Fruit fly (Drosophila melanogaster) whole organism, pupa: ENCODE results near the gene CG33946.

Source experiments
- CG10348 ChIP-seq: fragments of 200-800 bp; sonication (Bioruptor generic); IDR thresholded peaks from 2 replicates; pipeline ENCODE4 v1.3.6; 2022; ENCODE audit warnings: missing biosample characterization, missing genetic modification characterization
- CG12605 ChIP-seq: fragments of 200-800 bp; sonication (Bioruptor generic); IDR thresholded peaks from 2 replicates; pipeline ENCODE4 v1.3.6; 2022; ENCODE audit warnings: missing biosample characterization, missing genetic modification characterization
- CG13204 ChIP-seq: fragments of 200-800 bp; sonication (Bioruptor generic); optimal IDR thresholded peaks from 2 replicates; lab custom pipeline; 2018; ENCODE audit warnings: missing biosample characterization, mild to moderate bottlenecking, missing genetic modification characterization, moderate library complexity
- CG14655 ChIP-seq: fragments of 200-800 bp; sonication (Bioruptor generic); optimal IDR thresholded peaks from 3 replicates; lab custom pipeline; 2017; ENCODE audit warnings: mild to moderate bottlenecking, missing biosample characterization, missing genetic modification reagents, missing genetic modification characterization
- CG15710 ChIP-seq: fragments of 200-800 bp; sonication (Bioruptor generic); optimal IDR thresholded peaks from 2 replicates; lab custom pipeline; 2018; ENCODE audit warnings: missing biosample characterization, mild to moderate bottlenecking, missing genetic modification characterization, moderate library complexity
- CG17806 ChIP-seq: fragments of 200-800 bp; sonication (Bioruptor generic); optimal IDR thresholded peaks from 2 replicates; lab custom pipeline; 2018; ENCODE audit warnings: missing biosample characterization, mild to moderate bottlenecking, missing genetic modification characterization, moderate library complexity
- CG32121 ChIP-seq: fragments of 200-800 bp; sonication (Bioruptor generic); IDR thresholded peaks from 2 replicates; pipeline ENCODE4 v1.3.6; 2022; ENCODE audit warnings: missing biosample characterization, missing genetic modification characterization
- CG34367 ChIP-seq: fragments of 200-800 bp; sonication (Bioruptor generic); optimal IDR thresholded peaks from 2 replicates; lab custom pipeline; 2018; ENCODE audit warnings: missing biosample characterization, mild to moderate bottlenecking, missing genetic modification characterization
- CG4496 ChIP-seq: fragments of 200-800 bp; sonication (Bioruptor generic); IDR thresholded peaks from 3 replicates; pipeline ENCODE4 v1.3.6; 2022; ENCODE audit warnings: missing biosample characterization, missing genetic modification characterization
- CG8159 ChIP-seq: fragments of 200-800 bp; sonication (Bioruptor generic); optimal IDR thresholded peaks from 3 replicates; lab custom pipeline; 2018; ENCODE audit warnings: missing biosample characterization, mild to moderate bottlenecking, missing genetic modification characterization, moderate library complexity
- CG8301 ChIP-seq: fragments of 200-800 bp; sonication (Bioruptor generic); optimal IDR thresholded peaks from 2 replicates; lab custom pipeline; 2018; ENCODE audit warnings: missing biosample characterization, mild to moderate bottlenecking, missing genetic modification characterization
- CG9948 ChIP-seq: fragments of 200-800 bp; sonication (Bioruptor generic); optimal IDR thresholded peaks from 2 replicates; lab custom pipeline; 2018; ENCODE audit warnings: missing biosample characterization, mild to moderate bottlenecking, missing genetic modification characterization, moderate library complexity
- D1 ChIP-seq: fragments of 200-800 bp; sonication (Bioruptor generic); optimal IDR thresholded peaks from 2 replicates; lab custom pipeline; 2018; ENCODE audit warnings: missing biosample characterization, mild to moderate bottlenecking, missing genetic modification characterization, moderate library complexity
- EcR ChIP-seq: fragments of 200-800 bp; sonication (Bioruptor generic); optimal IDR thresholded peaks from 3 replicates; lab custom pipeline; 2019; ENCODE audit warnings: missing biosample characterization, missing genetic modification characterization, mild to moderate bottlenecking, moderate library complexity, missing genetic modification reagents
- Ets98B ChIP-seq: fragments of 200-800 bp; sonication (Bioruptor generic); IDR thresholded peaks from 2 replicates; pipeline ENCODE4 v1.3.6; 2022; ENCODE audit warnings: missing biosample characterization, missing genetic modification characterization
- Pif1A ChIP-seq: fragments of 200-800 bp; sonication (Bioruptor generic); optimal IDR thresholded peaks from 3 replicates; lab custom pipeline; 2016; ENCODE audit warnings: missing biosample characterization, missing genetic modification characterization
- Pif1B ChIP-seq: fragments of 200-800 bp; sonication (Bioruptor generic); optimal IDR thresholded peaks from 3 replicates; lab custom pipeline; 2016; ENCODE audit warnings: missing biosample characterization, missing genetic modification characterization
- Snoo ChIP-seq: fragments of 200-800 bp; sonication (Bioruptor generic); optimal IDR thresholded peaks from 3 replicates; lab custom pipeline; 2017; ENCODE audit warnings: missing biosample characterization, mild to moderate bottlenecking, missing genetic modification characterization, inconsistent platforms
- fd96Ca ChIP-seq: fragments of 200-800 bp; sonication (Bioruptor generic); IDR thresholded peaks from 3 replicates; pipeline ENCODE4 v1.3.6; 2022; ENCODE audit warnings: missing biosample characterization, missing genetic modification characterization
- gl ChIP-seq: fragments of 200-800 bp; sonication (Bioruptor generic); optimal IDR thresholded peaks from 2 replicates; lab custom pipeline; 2018; ENCODE audit warnings: missing biosample characterization, mild to moderate bottlenecking, missing genetic modification characterization
- rn ChIP-seq: fragments of 200-800 bp; sonication (Bioruptor generic); IDR thresholded peaks from 2 replicates; pipeline ENCODE4 v1.3.6; 2022; ENCODE audit warnings: missing biosample characterization, missing genetic modification characterization

CG33946 gene

DNA sequence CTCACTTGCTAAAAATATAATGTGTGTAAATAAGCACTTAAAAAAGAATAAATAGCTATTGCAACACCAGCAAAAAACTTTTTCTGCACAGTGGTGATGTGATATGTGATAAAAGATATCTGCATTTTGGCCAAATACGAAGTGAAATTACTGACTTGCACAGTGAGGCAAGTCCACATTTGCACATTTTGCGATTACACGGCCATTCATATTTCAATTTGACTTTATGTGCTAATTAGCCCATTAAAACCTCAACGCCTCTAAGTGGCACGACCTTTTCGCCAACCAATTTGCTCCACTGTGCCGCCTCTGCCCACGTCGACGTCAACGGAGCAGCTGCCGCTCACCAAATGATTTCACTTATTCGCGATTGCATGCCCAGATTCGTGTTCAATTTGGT is at the start of gene CG33946:
TSS of gene CG33946 (plus strand) at position 392 of the 400 bp plus-strand sequence.
- TF ChIP-seq CG14655 (GFP tag; lab: Kevin White, UChicago) (peak; percentile 70), CG8159 (tag; lab: Kevin White, UChicago) (no peak), CG13204 (GFP tag; lab: Kevin White, UChicago) (no peak), CG34367 (no peak), EcR (GFP tag; lab: Kevin White, UChicago) (no peak), CG4496 (peak; percentile 86), CG17806 (tag; lab: Kevin White, UChicago) (peak; percentile 35), Pif1B (GFP tag; lab: Kevin White, UChicago) (no peak), CG12605 (GFP tag; lab: Robert Waterston, UW) (peak; percentile 50), fd96Ca (GFP tag; lab: Robert Waterston, UW) (peak; percentile 86), CG9948 (tag; lab: Kevin White, UChicago) (peak; percentile 41), CG10348 (peak; percentile 57; the same call in 1 of the 2 replicates), CG15710 (tag; lab: Kevin White, UChicago) (no peak), Pif1A (GFP tag; lab: Kevin White, UChicago) (no peak), rn (peak; percentile 54), Snoo (tag; lab: Kevin White, UChicago) (peak; percentile 66), CG32121 (GFP tag; lab: Robert Waterston, UW) (peak; percentile 76), D1 (tag; lab: Kevin White, UChicago) (no peak), CG8301 (tag; lab: Kevin White, UChicago) (peak; percentile 63), Ets98B (peak; percentile 55), gl (tag; lab: Kevin White, UChicago) (no peak)

DNA sequence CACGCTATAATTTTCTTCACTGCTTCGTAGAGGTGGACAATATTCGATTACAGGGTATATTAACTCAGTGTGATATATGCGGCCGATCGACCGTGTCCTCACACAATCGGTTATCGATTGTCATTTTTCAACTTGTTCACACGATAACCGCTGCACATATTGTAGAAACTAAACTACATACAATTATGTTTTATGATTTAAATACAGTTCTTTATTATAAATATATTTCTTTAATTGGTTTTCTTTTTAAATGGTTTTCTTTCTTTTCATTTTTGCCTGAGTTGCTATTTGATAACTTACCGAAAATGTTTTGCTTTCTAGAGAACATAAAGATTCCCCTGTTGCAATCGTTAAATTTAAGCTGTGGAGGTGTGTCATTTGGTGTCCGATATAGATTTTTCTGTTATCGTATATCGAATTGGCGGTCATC is 46.5 kb upstream of the CG33946 start, which contains the start of the genes fmt and CG7376:
TSS of gene fmt (minus strand) at position 55 of the 430 bp plus-strand sequence.
TSS of gene CG7376 (plus strand) at position 423 of the 430 bp plus-strand sequence.
- TF ChIP-seq Pif1A (GFP tag; lab: Kevin White, UChicago) (no peak), CG9948 (tag; lab: Kevin White, UChicago) (peak; percentile 45)

DNA sequence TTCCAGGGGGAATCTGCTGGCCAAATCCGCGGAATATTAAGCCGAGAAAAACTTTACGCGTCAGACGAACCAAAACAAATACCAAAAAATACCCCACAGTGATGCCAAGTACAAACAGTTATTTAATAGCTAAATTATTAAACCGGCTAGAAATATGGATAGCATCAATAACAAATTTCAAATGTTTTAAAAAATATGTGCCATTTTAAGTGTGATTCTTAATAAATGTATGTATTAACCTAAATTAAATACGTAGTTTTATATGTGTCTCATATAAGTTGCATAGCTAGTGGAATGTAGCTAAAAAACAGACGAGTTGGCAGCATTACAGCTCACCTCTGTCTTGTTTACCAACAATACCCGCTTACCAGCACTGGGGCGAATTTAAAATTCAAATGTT is 38.6 kb upstream of the CG33946 start, which contains the start of gene CG10274:
TSS of gene CG10274 (minus strand) at position 54 of the 400 bp plus-strand sequence.
- TF ChIP-seq CG15710 (tag; lab: Kevin White, UChicago) (peak; percentile 72), CG14655 (GFP tag; lab: Kevin White, UChicago) (no peak), EcR (GFP tag; lab: Kevin White, UChicago) (no peak), CG32121 (GFP tag; lab: Robert Waterston, UW) (peak; percentile 17; the same call in 1 of the 2 replicates), fd96Ca (GFP tag; lab: Robert Waterston, UW) (no peak), CG8159 (tag; lab: Kevin White, UChicago) (no peak), Pif1B (GFP tag; lab: Kevin White, UChicago) (no peak), CG17806 (tag; lab: Kevin White, UChicago) (peak; percentile 40), CG10348 (no peak), Snoo (tag; lab: Kevin White, UChicago) (no peak), CG8301 (tag; lab: Kevin White, UChicago) (no peak), CG9948 (tag; lab: Kevin White, UChicago) (peak; percentile 52), rn (no peak), Pif1A (GFP tag; lab: Kevin White, UChicago) (no peak), CG12605 (GFP tag; lab: Robert Waterston, UW) (no peak), gl (tag; lab: Kevin White, UChicago) (no peak), CG34367 (no peak), D1 (tag; lab: Kevin White, UChicago) (no peak), CG13204 (GFP tag; lab: Kevin White, UChicago) (no peak), CG4496 (peak; percentile 59; the same call in 2 of the 3 replicates), Ets98B (no peak)

DNA sequence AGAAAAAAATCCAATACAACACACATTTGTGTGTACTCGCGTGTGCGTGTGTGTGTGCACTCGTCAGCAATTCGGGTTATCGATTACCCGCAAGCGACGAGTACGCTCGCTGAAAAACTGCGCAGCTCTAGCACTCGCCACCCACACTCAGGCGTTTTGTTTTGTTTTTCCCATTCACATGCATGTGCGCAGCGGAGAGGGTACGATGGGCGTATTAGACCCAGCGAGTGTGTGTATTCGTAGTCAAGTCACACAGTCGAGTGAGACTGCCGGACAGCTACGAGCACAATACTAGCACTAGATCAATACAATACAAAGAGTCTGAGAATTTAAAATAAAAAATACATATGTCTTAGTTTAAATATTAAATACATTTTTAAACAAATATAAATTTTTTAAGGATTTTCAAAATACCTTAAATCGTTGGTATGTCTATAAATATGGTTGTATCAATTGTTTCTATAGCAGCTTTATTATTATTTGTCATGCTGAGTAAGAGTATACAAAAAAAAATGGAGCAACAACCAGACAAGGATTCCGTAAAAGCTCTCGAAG is 35.4 kb upstream of the CG33946 start, which contains the start of the genes D19B and CG43293:
TSS of gene D19B (minus strand) at position 37 of the 555 bp plus-strand sequence.
TSS of gene CG43293 (plus strand) at position 306 of the 555 bp plus-strand sequence.
- TF ChIP-seq CG8159 (tag; lab: Kevin White, UChicago), result peak; percentile 82
- peak; percentile 81 for TF ChIP-seq CG15710 (tag; lab: Kevin White, UChicago)
- peak; percentile 76 for TF ChIP-seq gl (tag; lab: Kevin White, UChicago)
- TF ChIP-seq CG13204 (GFP tag; lab: Kevin White, UChicago), result no peak
- TF ChIP-seq rn, result peak; percentile 86
- peak; percentile 92 for TF ChIP-seq CG32121 (GFP tag; lab: Robert Waterston, UW)
- TF ChIP-seq CG8301 (tag; lab: Kevin White, UChicago), result peak; percentile 80
- TF ChIP-seq CG14655 (GFP tag; lab: Kevin White, UChicago), result peak; percentile 88
- peak; percentile 92 for TF ChIP-seq fd96Ca (GFP tag; lab: Robert Waterston, UW)
- TF ChIP-seq Pif1A (GFP tag; lab: Kevin White, UChicago), result no peak
- peak; percentile 82 for TF ChIP-seq CG17806 (tag; lab: Kevin White, UChicago)
- peak; percentile 36; the same call in 1 of the 2 replicates for TF ChIP-seq CG10348
- TF ChIP-seq CG9948 (tag; lab: Kevin White, UChicago), result peak; percentile 81
- peak; percentile 84 for TF ChIP-seq Snoo (tag; lab: Kevin White, UChicago)
- TF ChIP-seq CG34367, result peak; percentile 81
- peak; percentile 92 for TF ChIP-seq CG4496
- no peak for TF ChIP-seq EcR (GFP tag; lab: Kevin White, UChicago)
- no peak for TF ChIP-seq D1 (tag; lab: Kevin White, UChicago)
- TF ChIP-seq Pif1B (GFP tag; lab: Kevin White, UChicago), result peak; percentile 93
- peak; percentile 91 for TF ChIP-seq CG12605 (GFP tag; lab: Robert Waterston, UW)
- peak; percentile 94 for TF ChIP-seq Ets98B
